Fruit fly (Drosophila melanogaster): ENCODE measurements around the gene TwdlS.

Gene TwdlS

dm6 chr3R:26654594-26654993 is 18.1 kb downstream of the TwdlS start (continued):
- TF ChIP-seq achi (GFP tag; optimal IDR thresholded peaks at IDR 0.05) (peak; percentile 37), CG15336 (GFP tag; IDR thresholded peaks at IDR 0.05) (peak; percentile 47), Sox15 (GFP tag; optimal IDR thresholded peaks at IDR 0.05) (no peak), Ets21C (GFP tag; optimal IDR thresholded peaks at IDR 0.05) (no peak), Ets96B (tag; optimal IDR thresholded peaks at IDR 0.05) (no peak), CG10631 (GFP tag; optimal IDR thresholded peaks at IDR 0.05) (peak; percentile 39), CG4318 (GFP tag; optimal IDR thresholded peaks at IDR 0.05) (no peak), vri (GFP tag; optimal IDR thresholded peaks at IDR 0.05) (no peak), Hr38 (GFP tag; optimal IDR thresholded peaks at IDR 0.05) (no peak), cyc (GFP tag; optimal IDR thresholded peaks at IDR 0.05) (peak; percentile 15), fd85E (GFP tag; optimal IDR thresholded peaks at IDR 0.05) (no peak), CG8119 (GFP tag; IDR thresholded peaks at IDR 0.05) (peak; percentile 57; the same call in 2 of the 3 replicates), CG3919 (GFP tag; optimal IDR thresholded peaks at IDR 0.05) (peak; percentile 26)

- TF ChIP-seq net (GFP tag; optimal IDR thresholded peaks at IDR 0.05) (no peak), Eip78C (GFP tag) (no peak), esn (GFP tag; optimal IDR thresholded peaks at IDR 0.05) (no peak), spab (GFP tag; optimal IDR thresholded peaks at IDR 0.05) (no peak), CG4318 (GFP tag; optimal IDR thresholded peaks at IDR 0.05) (no peak), CG8319 (GFP tag; optimal IDR thresholded peaks at IDR 0.05) (no peak), achi (GFP tag; optimal IDR thresholded peaks at IDR 0.05) (no peak), CG6276 (GFP tag; optimal IDR thresholded peaks at IDR 0.05) (no peak)
Measured at dm6 chr3R:26655416-26655945, 19.0 kb downstream of the TwdlS start.

dm6 chr3R:26656140-26656539 is 19.7 kb downstream of the TwdlS start, which contains the start of gene Tb:
Gene Tb (plus strand): TSS chr3R:26656440.
- TF ChIP-seq CG8632 (GFP tag; optimal IDR thresholded peaks at IDR 0.05) = no peak
- TF ChIP-seq CG31627 (GFP tag; optimal IDR thresholded peaks at IDR 0.05) = no peak
- TF ChIP-seq cyc (GFP tag; optimal IDR thresholded peaks at IDR 0.05) = no peak
- TF ChIP-seq CG6276 (GFP tag; optimal IDR thresholded peaks at IDR 0.05) = no peak
- TF ChIP-seq CG3032 (tag; optimal IDR thresholded peaks at IDR 0.05) = no peak
- TF ChIP-seq CG32006 (GFP tag; optimal IDR thresholded peaks at IDR 0.05) = no peak
- TF ChIP-seq ss (GFP tag; optimal IDR thresholded peaks at IDR 0.05) = no peak
- TF ChIP-seq Ets21C (GFP tag; optimal IDR thresholded peaks at IDR 0.05) = no peak

- TF ChIP-seq salr (GFP tag; optimal IDR thresholded peaks at IDR 0.05) (no peak), vri (GFP tag; optimal IDR thresholded peaks at IDR 0.05) (no peak), ss (GFP tag; optimal IDR thresholded peaks at IDR 0.05) (no peak)
Measured at dm6 chr3R:26670277-26670676, 33.8 kb downstream of the TwdlS start.

dm6 chr3R:26671525-26672132 is 35.1 kb downstream of the TwdlS start:
- peak; percentile 6 for TF ChIP-seq CG32006 (GFP tag; optimal IDR thresholded peaks at IDR 0.05)
- TF ChIP-seq Eip78C (GFP tag) = no peak
- no peak for TF ChIP-seq salr (GFP tag; optimal IDR thresholded peaks at IDR 0.05)

dm6 chr3R:26681947-26682346 is 45.5 kb downstream of the TwdlS start, which contains the start of gene beat-VII:
Gene beat-VII (minus strand): TSS chr3R:26681966.
- TF ChIP-seq CG7368 (GFP tag; optimal IDR thresholded peaks at IDR 0.05) (peak; percentile 1), Ets96B (tag; optimal IDR thresholded peaks at IDR 0.05) (no peak)
